Worm (Caenorhabditis elegans): Measurements from ENCODE around the gene lido-11.

lido-11 gene

ce11 chrII:3000535-3001264 lies 3.1 kb upstream of the lido-11 start, which contains the start of gene lido-9:
Gene lido-9, plus strand, starts transcription at chrII:3000768.
- TF ChIP-seq hmg-11 (tag; optimal IDR thresholded peaks at IDR 0.05) (no peak), nhr-67 (tag; optimal IDR thresholded peaks at IDR 0.05) (no peak), nhr-25 (tag; optimal IDR thresholded peaks at IDR 0.05) (no peak), ztf-11 (tag; optimal IDR thresholded peaks at IDR 0.05) (no peak), fkh-10 (GFP tag; optimal IDR thresholded peaks at IDR 0.05) (no peak), nhr-12 (tag; optimal IDR thresholded peaks at IDR 0.05) (no peak), ceh-82 (tag; optimal IDR thresholded peaks at IDR 0.05) (no peak), elt-3 (tag; optimal IDR thresholded peaks at IDR 0.05) (no peak), nhr-43 (tag; optimal IDR thresholded peaks at IDR 0.05; ENCODE audit: poor library complexity, severe bottlenecking) (no peak), ztf-4 (tag; optimal IDR thresholded peaks at IDR 0.05) (no peak), skn-1 (tag; optimal IDR thresholded peaks at IDR 0.05) (no peak), nhr-23 (tag; optimal IDR thresholded peaks at IDR 0.05) (no peak), elt-1 (tag; optimal IDR thresholded peaks at IDR 0.05) (no peak), lsy-12 (tag; optimal IDR thresholded peaks at IDR 0.05) (no peak), ceh-16 (tag; optimal IDR thresholded peaks at IDR 0.05) (no peak), fos-1 (tag; optimal IDR thresholded peaks at IDR 0.05) (no peak), egl-27 (tag; optimal IDR thresholded peaks at IDR 0.05) (no peak), pha-4 (tag; optimal IDR thresholded peaks at IDR 0.05) (no peak), nhr-28 (tag; optimal IDR thresholded peaks at IDR 0.05) (no peak)

ce11 chrII:3002211-3002610 lies 1.6 kb upstream of the lido-11 start, which contains the start of gene lido-10:
Gene lido-10, plus strand, starts transcription at chrII:3002511.
- no peak for TF ChIP-seq nhr-43 (tag; optimal IDR thresholded peaks at IDR 0.05; ENCODE audit: poor library complexity, severe bottlenecking)

- no peak for TF ChIP-seq eor-1 (tag; optimal IDR thresholded peaks at IDR 0.05)
These were observed 1.7 kb downstream of the lido-11 start, which contains the start of gene lido-12 for ce11 chrII:3005499-3005898. Gene lido-12, plus strand, starts transcription at chrII:3005799.

ce11 chrII:3008400-3008799 lies 4.6 kb downstream of the lido-11 start, which contains the start of gene sdz-5:
Gene sdz-5, plus strand, starts transcription at chrII:3008700.
- TF ChIP-seq fkh-10 (GFP tag; optimal IDR thresholded peaks at IDR 0.05): no peak

- TF ChIP-seq ceh-9 (tag; optimal IDR thresholded peaks at IDR 0.05) (no peak), pqm-1 (tag; optimal IDR thresholded peaks at IDR 0.05) (no peak), tbx-2 (tag; optimal IDR thresholded peaks at IDR 0.05) (no peak), nhr-237 (tag; optimal IDR thresholded peaks at IDR 0.05) (no peak), snpc-4 (tag; optimal IDR thresholded peaks at IDR 0.05) (no peak)
These were observed 8.4 kb downstream of the lido-11 start, which contains the start of gene C41H7.9 for ce11 chrII:3012133-3012532. Gene C41H7.9, minus strand, starts transcription at chrII:3012233.

- TF ChIP-seq daf-12 (tag; optimal IDR thresholded peaks at IDR 0.05) (no peak), ama-1 (optimal IDR thresholded peaks at IDR 0.05) (no peak), ztf-11 (tag; optimal IDR thresholded peaks at IDR 0.05) (no peak), pqm-1 (tag; optimal IDR thresholded peaks at IDR 0.05) (peak; percentile 49), elt-2 (tag; optimal IDR thresholded peaks at IDR 0.05) (peak; percentile 91), nfya-1 (tag; optimal IDR thresholded peaks at IDR 0.05; ENCODE audit: insufficient read depth) (peak; percentile 83)
These were observed 10.6 kb downstream of the lido-11 start, which contains the start of gene C41H7.2 for ce11 chrII:3014196-3014849. Gene C41H7.2, plus strand, starts transcription at chrII:3014817.

- no peak for TF ChIP-seq nhr-28 (tag; optimal IDR thresholded peaks at IDR 0.05)
- no peak for TF ChIP-seq ztf-4 (tag; optimal IDR thresholded peaks at IDR 0.05)
- no peak for TF ChIP-seq ceh-9 (tag; optimal IDR thresholded peaks at IDR 0.05)
- TF ChIP-seq R02D3.7 (tag; optimal IDR thresholded peaks at IDR 0.05): no peak
- TF ChIP-seq zag-1 (tag; optimal IDR thresholded peaks at IDR 0.05): no peak
- TF ChIP-seq hmg-11 (tag; optimal IDR thresholded peaks at IDR 0.05): no peak
- no peak for TF ChIP-seq unc-62 (GFP tag; optimal IDR thresholded peaks at IDR 0.05)
- TF ChIP-seq lsy-12 (tag; optimal IDR thresholded peaks at IDR 0.05): no peak
- TF ChIP-seq ceh-16 (tag; optimal IDR thresholded peaks at IDR 0.05): no peak
- no peak for TF ChIP-seq nhr-11 (tag; optimal IDR thresholded peaks at IDR 0.05)
- no peak for TF ChIP-seq tbx-2 (tag; optimal IDR thresholded peaks at IDR 0.05)
These were observed 16.0 kb downstream of the lido-11 start, which contains the start of gene clec-3 for ce11 chrII:3019807-3020206. Gene clec-3, minus strand, starts transcription at chrII:3019907.
